Fruit fly (Drosophila melanogaster) whole organism, embryonic: ENCODE results near the gene Hgsnat.

Experiments
- Atf-2 ChIP-seq: fragments of 200-800 bp; sonication (Bioruptor generic); optimal IDR thresholded peaks from 2 replicates; lab custom pipeline; 2016; ENCODE audit warnings: missing biosample characterization, missing genetic modification characterization
- Awh ChIP-seq: fragments of 200-800 bp; sonication (Bioruptor generic); IDR thresholded peaks from 2 replicates; pipeline ENCODE4, ENCODE4 v1.3.6; 2022; ENCODE audit warnings: missing biosample characterization, missing genetic modification characterization
- B-H1 ChIP-seq: fragments of 200-800 bp; sonication (Bioruptor generic); IDR thresholded peaks from 3 replicates; pipeline ENCODE4 v1.3.6; 2022; ENCODE audit warnings: missing biosample characterization, missing genetic modification characterization
- CG11456 ChIP-seq: fragments of 200-800 bp; sonication (Bioruptor generic); IDR thresholded peaks from 3 replicates; pipeline ENCODE4 v1.3.6; 2022; ENCODE audit warnings: missing biosample characterization, missing genetic modification characterization
- CG12071 ChIP-seq: fragments of 200-800 bp; sonication (Bioruptor generic); optimal IDR thresholded peaks from 3 replicates; lab custom pipeline; 2018; ENCODE audit warnings: missing biosample characterization, mild to moderate bottlenecking, missing genetic modification characterization
- CG12236 ChIP-seq: fragments of 200-800 bp; sonication (Bioruptor generic); optimal IDR thresholded peaks from 2 replicates; lab custom pipeline; 2016; ENCODE audit warnings: missing biosample characterization, missing genetic modification characterization
- CG13123 ChIP-seq: fragments of 200-800 bp; sonication (Bioruptor generic); optimal IDR thresholded peaks from 2 replicates; lab custom pipeline; 2016; ENCODE audit warnings: missing biosample characterization, missing genetic modification characterization
- CG13624 ChIP-seq: fragments of 200-800 bp; sonication (Bioruptor generic); optimal IDR thresholded peaks from 2 replicates; lab custom pipeline; 2016; ENCODE audit warnings: missing biosample characterization, missing genetic modification characterization
- CG13894 ChIP-seq: fragments of 200-800 bp; sonication (Bioruptor generic); optimal IDR thresholded peaks from 3 replicates; lab custom pipeline; 2018; ENCODE audit warnings: missing biosample characterization, mild to moderate bottlenecking, missing genetic modification characterization, moderate library complexity
- CG15011 ChIP-seq: fragments of 200-800 bp; sonication (Bioruptor generic); optimal IDR thresholded peaks from 3 replicates; lab custom pipeline; 2018; ENCODE audit warnings: missing biosample characterization, mild to moderate bottlenecking, missing genetic modification characterization
- CG1602 ChIP-seq: fragments of 200-800 bp; sonication (Bioruptor generic); optimal IDR thresholded peaks from 3 replicates; lab custom pipeline; 2016; ENCODE audit warnings: missing biosample characterization, missing genetic modification characterization
- CG17359 ChIP-seq: fragments of 200-800 bp; sonication (Bioruptor generic); optimal IDR thresholded peaks from 3 replicates; lab custom pipeline; 2018; ENCODE audit warnings: missing biosample characterization, mild to moderate bottlenecking, missing genetic modification characterization, moderate library complexity
- CG17802 ChIP-seq: fragments of 200-800 bp; sonication (Bioruptor generic); optimal IDR thresholded peaks from 2 replicates; lab custom pipeline; 2018; ENCODE audit warnings: missing biosample characterization, mild to moderate bottlenecking, missing genetic modification characterization, moderate library complexity
- CG18599 ChIP-seq: fragments of 200-800 bp; sonication (Bioruptor generic); optimal IDR thresholded peaks from 3 replicates; lab custom pipeline; 2017; ENCODE audit warnings: missing biosample characterization, missing genetic modification characterization, mild to moderate bottlenecking, moderate library complexity, missing genetic modification reagents
- CG2120 ChIP-seq: fragments of 200-800 bp; sonication (Bioruptor generic); optimal IDR thresholded peaks from 3 replicates; lab custom pipeline; 2016; ENCODE audit warnings: missing biosample characterization, missing genetic modification characterization
- CG2712 ChIP-seq: fragments of 200-800 bp; optimal IDR thresholded peaks from 3 replicates; lab custom pipeline; 2019; ENCODE audit warnings: missing biosample characterization, mild to moderate bottlenecking, missing genetic modification characterization, moderate library complexity
- CG30431 ChIP-seq: fragments of 200-800 bp; sonication (Bioruptor generic); optimal IDR thresholded peaks from 2 replicates; lab custom pipeline; 2017; ENCODE audit warnings: missing biosample characterization, missing genetic modification characterization
- CG3407 ChIP-seq: fragments of 200-800 bp; sonication (Bioruptor generic); optimal IDR thresholded peaks from 2 replicates; lab custom pipeline; 2018; ENCODE audit warnings: missing biosample characterization, mild to moderate bottlenecking, missing genetic modification characterization
- CG5245 ChIP-seq: fragments of 200-800 bp; sonication (Bioruptor generic); optimal IDR thresholded peaks from 3 replicates; lab custom pipeline; 2016; ENCODE audit warnings: missing biosample characterization, missing genetic modification characterization
- CG9797 ChIP-seq: fragments of 200-800 bp; sonication (Bioruptor generic); optimal IDR thresholded peaks from 3 replicates; lab custom pipeline; 2018; ENCODE audit warnings: missing biosample characterization, mild to moderate bottlenecking, missing genetic modification characterization
- D ChIP-seq, 2 experiments: fragments of 200-800 bp in 1 of 2; fragments of >200 bp in 1 of 2; sonication (Bioruptor generic) in 1 of 2; optimal IDR thresholded peaks; 2 replicates in 1 of 2; 3 replicates in 1 of 2; lab custom pipeline; 2017; ENCODE audit warnings: mild to moderate bottlenecking in 1 of 2, missing biosample characterization in 1 of 2, missing genetic modification characterization in 1 of 2, missing genetic modification reagents in 1 of 2
- Dad ChIP-seq: fragments of 200-800 bp; sonication (Bioruptor generic); optimal IDR thresholded peaks from 3 replicates; lab custom pipeline; 2016; ENCODE audit warnings: missing biosample characterization, missing genetic modification characterization
- Hmx ChIP-seq: fragments of 200-800 bp; sonication (Bioruptor generic); optimal IDR thresholded peaks from 2 replicates; lab custom pipeline; 2016; ENCODE audit warnings: missing biosample characterization, missing genetic modification characterization
- Lhr ChIP-seq: fragments of 200-800 bp; sonication (Bioruptor generic); optimal IDR thresholded peaks from 3 replicates; lab custom pipeline; 2017; ENCODE audit warnings: mild to moderate bottlenecking, missing biosample characterization, missing genetic modification reagents, missing genetic modification characterization
- Med ChIP-seq: fragments of 200-800 bp; sonication (Bioruptor generic); peaks from one replicate; lab custom pipeline; 2016; ENCODE audit warnings: missing biosample characterization, missing genetic modification characterization, mild to moderate bottlenecking, inconsistent platforms, moderate library complexity
- Poxn ChIP-seq: fragments of 200-800 bp; sonication (Bioruptor generic); IDR thresholded peaks from 2 replicates; pipeline ENCODE4 v1.3.6; 2022; ENCODE audit warnings: missing biosample characterization, missing genetic modification characterization
- Side ChIP-seq: fragments of 200-800 bp; sonication (Bioruptor generic); optimal IDR thresholded peaks from 2 replicates; lab custom pipeline; 2016; ENCODE audit warnings: missing biosample characterization, missing genetic modification characterization
- ap ChIP-seq: fragments of 200-800 bp; sonication (Bioruptor generic); IDR thresholded peaks from 2 replicates; pipeline ENCODE4 v1.3.6; 2022; ENCODE audit warnings: missing biosample characterization, missing genetic modification characterization
- chn ChIP-seq: fragments of 200-800 bp; sonication (Bioruptor generic); optimal IDR thresholded peaks from 2 replicates; lab custom pipeline; 2016; ENCODE audit warnings: missing biosample characterization, missing genetic modification characterization
- dan ChIP-seq: fragments of 200-800 bp; sonication (Bioruptor generic); IDR thresholded peaks from 2 replicates; pipeline ENCODE4 v1.3.6; 2022; ENCODE audit warnings: missing biosample characterization, missing genetic modification characterization
- dmrt11E ChIP-seq: fragments of 200-800 bp; sonication (Bioruptor generic); optimal IDR thresholded peaks from 3 replicates; lab custom pipeline; 2018; ENCODE audit warnings: missing biosample characterization, mild to moderate bottlenecking, missing genetic modification characterization, moderate library complexity
- esg ChIP-seq: fragments of 200-800 bp; sonication (Bioruptor generic); conservative IDR thresholded peaks from 2 replicates; pipeline ENCODE4 v1.3.6; 2022; ENCODE audit warnings: missing biosample characterization, missing genetic modification characterization
- eve ChIP-seq, 2 experiments: fragments of >200 bp; optimal IDR thresholded peaks; 2 replicates each; lab custom pipeline; 2017; ENCODE audit warnings: missing biosample characterization in 2 of 2, missing genetic modification characterization in 2 of 2
- fd3F ChIP-seq: fragments of 200-800 bp; sonication (Bioruptor generic); optimal IDR thresholded peaks from 2 replicates; lab custom pipeline; 2018; ENCODE audit warnings: missing biosample characterization, mild to moderate bottlenecking, missing genetic modification characterization, moderate library complexity
- gfzf ChIP-seq: fragments of 200-800 bp; sonication (Bioruptor generic); optimal IDR thresholded peaks from 2 replicates; lab custom pipeline; 2016; ENCODE audit warnings: missing biosample characterization, mild to moderate bottlenecking, missing genetic modification characterization, moderate library complexity
- gro ChIP-seq: fragments of 200-800 bp; sonication (Bioruptor generic); optimal IDR thresholded peaks from 2 replicates; lab custom pipeline; 2016; ENCODE audit warnings: missing biosample characterization, missing genetic modification characterization
- gsb-n ChIP-seq: fragments of 200-800 bp; sonication (Bioruptor generic); optimal IDR thresholded peaks from 3 replicates; lab custom pipeline; 2018; ENCODE audit warnings: missing biosample characterization, mild to moderate bottlenecking, missing genetic modification characterization
- jing ChIP-seq: fragments of 200-800 bp; sonication (Bioruptor generic); optimal IDR thresholded peaks from 2 replicates; lab custom pipeline; 2018; ENCODE audit warnings: missing biosample characterization, mild to moderate bottlenecking, missing genetic modification characterization
- lmd ChIP-seq: fragments of 200-800 bp; sonication (Bioruptor generic); IDR thresholded peaks from 2 replicates; pipeline ENCODE4 v1.3.6; 2022; ENCODE audit warnings: missing biosample characterization, missing genetic modification characterization
- otp ChIP-seq: fragments of 200-800 bp; sonication (Bioruptor generic); IDR thresholded peaks from 3 replicates; pipeline ENCODE4, ENCODE4 v1.3.6; 2022; ENCODE audit warnings: missing biosample characterization, missing genetic modification characterization
- run ChIP-seq: fragments of 200-800 bp; sonication (Bioruptor generic); optimal IDR thresholded peaks from 3 replicates; lab custom pipeline; 2018; ENCODE audit warnings: missing biosample characterization, mild to moderate bottlenecking, missing genetic modification characterization
- scrt ChIP-seq: fragments of 200-800 bp; sonication (Bioruptor generic); optimal IDR thresholded peaks from 2 replicates; lab custom pipeline; 2018; ENCODE audit warnings: missing biosample characterization, mild to moderate bottlenecking, missing genetic modification characterization, moderate library complexity
- sd ChIP-seq: fragments of 200-800 bp; sonication (Bioruptor generic); optimal IDR thresholded peaks from 3 replicates; lab custom pipeline; 2018; ENCODE audit warnings: missing biosample characterization, mild to moderate bottlenecking, missing genetic modification characterization, moderate library complexity
- sna ChIP-seq: fragments of 200-800 bp; sonication (Bioruptor generic); IDR thresholded peaks from 2 replicates; pipeline ENCODE4 v1.3.6; 2022; ENCODE audit warnings: missing biosample characterization, missing genetic modification characterization; ENCODE audit not compliant: partially characterized antibody
- so ChIP-seq: fragments of 200-800 bp; sonication (Bioruptor generic); IDR thresholded peaks from 3 replicates; pipeline ENCODE4 v1.3.6; 2022; ENCODE audit warnings: missing biosample characterization, missing genetic modification characterization
- ssp ChIP-seq: fragments of 200-800 bp; sonication (Bioruptor generic); IDR thresholded peaks from 2 replicates; pipeline ENCODE4 v1.3.6; 2022; ENCODE audit warnings: missing biosample characterization, missing genetic modification characterization
- vfl ChIP-seq: fragments of 200-800 bp; sonication (Bioruptor generic); optimal IDR thresholded peaks from 2 replicates; lab custom pipeline; 2016; ENCODE audit warnings: missing biosample characterization, missing genetic modification characterization
- zen2 ChIP-seq: fragments of 200-800 bp; sonication (Bioruptor generic); IDR thresholded peaks from 3 replicates; pipeline ENCODE4 v1.3.6; 2022; ENCODE audit warnings: missing biosample characterization, missing genetic modification characterization; ENCODE audit not compliant: partially characterized antibody

The Hgsnat gene

DNA sequence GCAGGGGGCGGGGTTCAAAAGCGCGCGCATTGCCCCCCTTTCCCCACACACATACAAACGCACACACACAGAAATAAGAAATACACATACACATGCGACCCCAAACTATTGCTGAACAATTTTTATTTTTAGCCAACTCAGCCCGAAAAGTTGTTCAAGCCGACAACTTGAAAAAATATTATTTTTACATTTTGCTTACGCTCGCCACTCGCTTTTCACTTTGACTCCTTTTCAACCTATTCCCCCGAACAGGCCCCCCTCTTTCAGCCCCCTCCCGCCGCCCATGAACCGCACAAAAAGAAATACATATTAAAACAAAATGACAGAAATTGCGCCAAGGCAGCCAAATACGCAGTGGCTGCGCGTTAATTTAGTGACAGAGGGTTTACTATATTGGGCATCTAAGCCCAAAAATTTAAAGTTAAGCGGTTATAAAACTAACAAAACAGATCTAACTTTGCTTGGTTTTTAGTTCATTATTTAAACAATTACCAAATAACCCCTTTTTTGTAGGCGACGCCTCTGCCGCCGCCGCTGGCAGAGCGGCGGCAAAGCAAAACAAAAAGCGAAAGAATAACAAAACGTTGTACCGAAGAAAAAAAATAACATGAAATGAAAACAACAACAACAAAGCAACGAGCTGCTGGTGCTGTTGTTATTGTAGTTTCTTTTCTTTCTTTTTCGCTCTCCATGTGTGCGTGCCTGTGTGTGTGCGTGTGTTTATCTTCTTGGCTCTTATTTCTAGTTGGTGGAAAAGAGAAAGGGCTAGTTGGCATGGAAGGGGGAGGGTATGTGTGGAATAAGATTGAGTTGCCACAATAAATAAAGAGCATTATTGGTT is 8.4 kb upstream of the Hgsnat start (continued):
- TF ChIP-seq CG13624 (peak; percentile 100), Lhr (GFP tag; lab: Kevin White, UChicago) (peak; percentile 99), zen2 (no peak), CG2120 (GFP tag; lab: Kevin White, UChicago) (peak; percentile 100), gsb-n (tag; lab: Kevin White, UChicago) (peak; percentile 100), sd (tag; lab: Kevin White, UChicago) (peak; percentile 98), B-H1 (peak; percentile 99), so (GFP tag; lab: Robert Waterston, UW) (peak; percentile 100), lmd (GFP tag; lab: Robert Waterston, UW) (peak; percentile 100), CG18599 (peak; percentile 100), otp (GFP tag; lab: Robert Waterston, UW) (peak; percentile 100), scrt (GFP tag; lab: Kevin White, UChicago) (peak; percentile 99), CG13123 (peak; percentile 99), gfzf (GFP tag; lab: Kevin White, UChicago) (peak; percentile 43), run (tag; lab: Kevin White, UChicago) (peak; percentile 99), dan (GFP tag; lab: Robert Waterston, UW) (peak; percentile 98), CG3407 (GFP tag; lab: Kevin White, UChicago) (peak; percentile 99), CG13894 (tag; lab: Kevin White, UChicago) (peak; percentile 99), CG17359 (tag; lab: Kevin White, UChicago) (peak; percentile 100), CG2712 (tag; lab: Kevin White, UChicago) (peak; percentile 100), CG30431 (GFP tag; lab: Kevin White, UChicago) (peak; percentile 100), vfl (GFP tag; lab: Kevin White, UChicago) (peak; percentile 100), ap (GFP tag; lab: Robert Waterston, UW) (peak; percentile 99), CG5245 (GFP tag; lab: Kevin White, UChicago) (peak; percentile 99), Hmx (GFP tag; lab: Kevin White, UChicago) (peak; percentile 98), D (optimal IDR thresholded peaks at IDR 0.05; lab: Kevin White, UChicago) (no peak), D (GFP tag; optimal IDR thresholded peaks at IDR 0.05; lab: Kevin White, UChicago) (peak; percentile 100), chn (GFP tag; lab: Kevin White, UChicago) (peak; percentile 100), CG15011 (GFP tag; lab: Kevin White, UChicago) (peak; percentile 100), eve (GFP tag; optimal IDR thresholded peaks at IDR 0.05; lab: Kevin White, UChicago) (peak in 1 of 2 experiments; percentile 74), Poxn (GFP tag; lab: Robert Waterston, UW) (peak; percentile 99), Dad (GFP tag; lab: Kevin White, UChicago) (peak; percentile 100), Awh (GFP tag; lab: Robert Waterston, UW) (peak; percentile 100), CG17802 (peak; percentile 95), CG1602 (GFP tag; lab: Kevin White, UChicago) (peak; percentile 100), dmrt11E (tag; lab: Kevin White, UChicago) (peak; percentile 100), Atf-2 (GFP tag; lab: Kevin White, UChicago) (peak; percentile 99), sna (GFP tag; lab: Robert Waterston, UW) (no peak), ssp (GFP tag; lab: Robert Waterston, UW) (peak; percentile 97), Med (peak; percentile 100), CG12236 (peak; percentile 99), CG12071 (GFP tag; lab: Kevin White, UChicago) (peak; percentile 100), gro (GFP tag; lab: Kevin White, UChicago) (peak; percentile 100), esg (GFP tag; lab: Robert Waterston, UW) (peak; percentile 100), fd3F (GFP tag; lab: Kevin White, UChicago) (peak; percentile 100), jing (peak; percentile 99), CG9797 (GFP tag; lab: Kevin White, UChicago) (peak; percentile 80), Side (GFP tag; lab: Kevin White, UChicago) (peak; percentile 100), CG11456 (GFP tag; lab: Robert Waterston, UW) (peak; percentile 100)
